Worm (Caenorhabditis elegans) whole organism, young adult: ENCODE data around the gene C49C3.6.

Source experiments
- C06A6.2 ChIP-seq: fragments of 200-800 bp; sonication (Bioruptor generic); conservative IDR thresholded peaks from 2 replicates; pipeline ENCODE4 v1.3.6; 2022; ENCODE audit warnings: missing genetic modification characterization, missing compliant biosample characterization
- F33H1.4 ChIP-seq: fragments of 200-800 bp; sonication (Bioruptor generic); IDR thresholded peaks from 2 replicates; pipeline ENCODE4 v1.3.6; 2022; ENCODE audit warnings: missing genetic modification reagents, missing genetic modification characterization, missing compliant biosample characterization
- F37B4.10 ChIP-seq: fragments of 200-800 bp; sonication (Bioruptor generic); IDR thresholded peaks from 2 replicates; pipeline ENCODE4 v1.3.6; 2022; ENCODE audit warnings: missing genetic modification characterization, missing compliant biosample characterization
- F52B5.7 ChIP-seq: sonication (generic microtip); optimal IDR thresholded peaks from 2 replicates; lab custom pipeline; 2016; ENCODE audit warnings: mild to moderate bottlenecking, missing genetic modification characterization, missing compliant biosample characterization
- K11D2.4 ChIP-seq: fragments of 200-800 bp; sonication (Bioruptor generic); IDR thresholded peaks from 2 replicates; pipeline ENCODE4 v1.3.6; 2022; ENCODE audit warnings: missing genetic modification reagents, missing genetic modification characterization, missing compliant biosample characterization
- K12H6.12 ChIP-seq: fragments of 200-800 bp; sonication (Bioruptor generic); optimal IDR thresholded peaks from 2 replicates; lab custom pipeline; 2018; ENCODE audit warnings: mild to moderate bottlenecking, missing genetic modification characterization, missing compliant biosample characterization
- Y79H2A.3 ChIP-seq: fragments of 200-800 bp; sonication (Bioruptor generic); conservative IDR thresholded peaks from 2 replicates; pipeline ENCODE4 v1.3.6; 2022; ENCODE audit warnings: missing genetic modification reagents, missing genetic modification characterization, missing compliant biosample characterization
- ama-1 ChIP-seq, 3 experiments: fragments of 150-350 bp in 1 of 3; sonication (generic microtip) in 2 of 3; optimal IDR thresholded peaks; 2 replicates each; lab custom pipeline; 2014 to 2018; ENCODE audit warnings: missing biosample characterization in 2 of 3, missing genetic modification characterization in 2 of 3, missing genetic modification reagents in 2 of 3
- aptf-3 ChIP-seq: fragments of 200-800 bp; sonication (Bioruptor generic); IDR thresholded peaks from 2 replicates; pipeline ENCODE4 v1.3.6; 2022; ENCODE audit warnings: missing genetic modification characterization, missing compliant biosample characterization
- attf-5 ChIP-seq: fragments of 200-800 bp; sonication (Bioruptor generic); optimal IDR thresholded peaks from 2 replicates; lab custom pipeline; 2018; ENCODE audit warnings: mild to moderate bottlenecking, missing genetic modification characterization, missing compliant biosample characterization
- bed-2 ChIP-seq: fragments of 200-800 bp; sonication (Bioruptor generic); IDR thresholded peaks from 2 replicates; pipeline ENCODE4 v1.3.6; 2022; ENCODE audit warnings: missing genetic modification reagents, missing genetic modification characterization, missing compliant biosample characterization
- ceh-79 ChIP-seq: sonication (generic microtip); optimal IDR thresholded peaks from 2 replicates; lab custom pipeline; 2017; ENCODE audit warnings: mild to moderate bottlenecking, missing genetic modification characterization, missing compliant biosample characterization
- egrh-3 ChIP-seq: fragments of 200-800 bp; sonication (Bioruptor generic); IDR thresholded peaks from 2 replicates; pipeline ENCODE4 v1.3.6; 2022; ENCODE audit warnings: missing genetic modification reagents, missing genetic modification characterization, missing compliant biosample characterization
- hrde-1 ChIP-seq: sonication (generic microtip); optimal IDR thresholded peaks from 2 replicates; lab custom pipeline; 2016; ENCODE audit warnings: missing genetic modification characterization, mild to moderate bottlenecking, missing compliant biosample characterization, moderate library complexity, missing genotype, missing genetic modification reagents, borderline replicate concordance
- lin-26 ChIP-seq: fragments of 200-800 bp; sonication (Bioruptor generic); IDR thresholded peaks from 2 replicates; pipeline ENCODE4 v1.3.6; 2022; ENCODE audit warnings: missing genetic modification reagents, missing genetic modification characterization, missing compliant biosample characterization
- lin-40 ChIP-seq: sonication (generic microtip); optimal IDR thresholded peaks from 2 replicates; lab custom pipeline; 2016; ENCODE audit warnings: missing genetic modification characterization, mild to moderate bottlenecking, missing compliant biosample characterization, missing genotype, missing genetic modification reagents
- lin-54 ChIP-seq: fragments of 200-800 bp; sonication (Bioruptor generic); optimal IDR thresholded peaks from 2 replicates; lab custom pipeline; 2018; ENCODE audit warnings: mild to moderate bottlenecking, missing genetic modification characterization, missing compliant biosample characterization
- lsl-1 ChIP-seq: fragments of 200-800 bp; sonication (Bioruptor generic); optimal IDR thresholded peaks from 2 replicates; lab custom pipeline; 2018; ENCODE audit warnings: mild to moderate bottlenecking, missing genetic modification characterization, moderate library complexity, missing compliant biosample characterization
- mcd-1 ChIP-seq: fragments of 200-800 bp; sonication (Bioruptor generic); IDR thresholded peaks from 2 replicates; pipeline ENCODE4 v1.3.6; 2022; ENCODE audit warnings: missing genetic modification reagents, missing genetic modification characterization, missing compliant biosample characterization
- nhr-90 ChIP-seq: sonication (generic microtip); optimal IDR thresholded peaks from 2 replicates; lab custom pipeline; 2016; ENCODE audit warnings: missing genotype, mild to moderate bottlenecking, missing genetic modification characterization, missing compliant biosample characterization
- sdz-38 ChIP-seq: sonication (generic microtip); optimal IDR thresholded peaks from 2 replicates; lab custom pipeline; 2016; ENCODE audit warnings: missing genotype, missing genetic modification characterization, missing compliant biosample characterization
- snpc-1.1 ChIP-seq: sonication (generic microtip); optimal IDR thresholded peaks from 2 replicates; lab custom pipeline; 2017; ENCODE audit warnings: missing genetic modification characterization, mild to moderate bottlenecking, missing compliant biosample characterization, antibody characterized with exemption, moderate library complexity, missing genotype, missing genetic modification reagents; ENCODE audit not compliant: insufficient read depth
- snpc-1.3 ChIP-seq: sonication (generic microtip); optimal IDR thresholded peaks from 2 replicates; lab custom pipeline; 2017; ENCODE audit warnings: missing genetic modification characterization, mild to moderate bottlenecking, missing compliant biosample characterization, antibody characterized with exemption, moderate library complexity, missing genotype, missing genetic modification reagents; ENCODE audit not compliant: insufficient read depth
- tbp1 ChIP-seq: fragments of 200-800 bp; sonication (Bioruptor generic); optimal IDR thresholded peaks from 2 replicates; lab custom pipeline; 2018; ENCODE audit warnings: mild to moderate bottlenecking, missing genetic modification characterization, missing compliant biosample characterization
- tbx-9 ChIP-seq: sonication (generic microtip); optimal IDR thresholded peaks from 2 replicates; lab custom pipeline; 2016; ENCODE audit warnings: borderline replicate concordance, missing genetic modification characterization, inconsistent platforms, missing compliant biosample characterization
- xnd-1 ChIP-seq: sonication (generic microtip); optimal IDR thresholded peaks from 2 replicates; lab custom pipeline; 2016; ENCODE audit warnings: missing genotype, missing genetic modification reagents, missing genetic modification characterization, missing compliant biosample characterization
- ztf-6 ChIP-seq: fragments of 200-800 bp; sonication (Bioruptor generic); IDR thresholded peaks from 2 replicates; pipeline ENCODE4 v1.3.6; 2022; ENCODE audit warnings: missing genetic modification reagents, missing genetic modification characterization, missing compliant biosample characterization

The C49C3.6 gene

DNA sequence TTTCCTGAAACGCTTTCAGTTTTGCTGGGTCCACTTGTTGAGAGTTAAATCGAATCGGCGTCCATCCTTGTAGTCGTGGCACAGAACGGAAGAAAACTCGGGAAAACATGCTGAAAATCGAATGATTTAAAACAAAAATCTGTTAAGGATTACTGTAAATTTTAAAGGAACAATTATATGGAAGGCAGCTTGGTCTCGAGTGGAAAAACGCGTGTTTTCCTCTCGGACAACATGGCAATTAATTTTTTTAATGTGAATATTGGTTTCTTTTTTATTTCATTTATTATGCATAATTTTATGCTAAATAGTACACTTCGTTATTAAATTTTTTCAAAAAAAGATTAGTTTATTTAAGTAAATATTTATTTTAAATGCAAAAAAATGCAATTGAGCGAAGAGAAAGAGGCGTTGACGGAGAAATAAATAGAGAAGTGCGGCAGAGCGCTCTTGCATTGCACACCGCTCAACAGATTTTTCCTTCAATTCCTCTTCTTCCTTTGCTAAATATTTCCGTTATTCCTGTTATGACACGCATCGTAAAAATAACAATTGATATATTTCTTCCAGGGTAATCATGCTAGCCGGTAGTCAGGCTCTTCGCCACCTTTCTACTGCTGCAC lies 48.8 kb downstream of the C49C3.6 start, which contains the start of the genes C30H6.9 and dlat-2 (continued):
- TF ChIP-seq F33H1.4 (GFP tag; lab: Robert Waterston, UW) (peak; percentile 80), xnd-1 (tag; lab: Kevin White, UChicago) (peak; percentile 38), Y79H2A.3 (GFP tag; lab: Robert Waterston, UW) (no peak), C06A6.2 (GFP tag; lab: Robert Waterston, UW) (no peak), ama-1 (optimal IDR thresholded peaks at IDR 0.05; lab: Kevin White, UChicago) (no peak), ama-1 (GFP tag; optimal IDR thresholded peaks at IDR 0.05; lab: Kevin White, UChicago) (no peak), attf-5 (peak; percentile 32), ceh-79 (no peak), lin-54 (peak; percentile 3), mcd-1 (peak; percentile 77), aptf-3 (GFP tag; lab: Robert Waterston, UW) (no peak)

DNA sequence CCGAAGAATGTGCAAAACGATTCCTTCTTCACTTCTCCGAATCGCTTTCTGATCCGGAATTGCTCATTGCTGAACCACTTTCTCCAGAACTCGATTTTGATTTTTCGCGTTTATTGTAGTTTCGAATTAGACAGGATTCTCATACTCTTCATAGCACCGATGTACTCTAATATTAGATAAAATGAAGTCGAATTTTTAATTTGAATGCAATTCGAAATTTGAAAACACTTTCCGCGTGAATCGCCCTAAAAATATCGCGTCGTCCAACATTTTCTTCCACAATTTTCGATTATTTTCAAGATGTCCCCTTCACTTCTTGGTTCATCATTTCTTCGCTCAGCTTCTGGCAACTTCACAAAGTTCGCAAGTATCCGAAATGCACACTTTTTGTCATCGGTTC lies 50.7 kb downstream of the C49C3.6 start, which contains the start of gene C30H6.8:
Gene C30H6.8 (plus strand): TSS at position 301 of the 400 bp plus-strand sequence.
- no peak for TF ChIP-seq lin-40 (tag; lab: Kevin White, UChicago)
- TF ChIP-seq tbx-9 (tag; lab: Kevin White, UChicago): no peak
- TF ChIP-seq snpc-1.1 (tag; lab: Kevin White, UChicago): no peak
- TF ChIP-seq F37B4.10 (GFP tag; lab: Robert Waterston, UW): no peak
- no peak for TF ChIP-seq lin-26
- no peak for TF ChIP-seq F52B5.7 (tag; lab: Kevin White, UChicago)
- no peak for TF ChIP-seq sdz-38 (tag; lab: Kevin White, UChicago)
- TF ChIP-seq bed-2 (GFP tag; lab: Robert Waterston, UW): no peak
- TF ChIP-seq nhr-90 (tag; lab: Kevin White, UChicago): no peak
- no peak for TF ChIP-seq tbp1
- no peak for TF ChIP-seq K11D2.4 (GFP tag; lab: Robert Waterston, UW)
- no peak for TF ChIP-seq snpc-1.3 (tag; lab: Kevin White, UChicago)
- TF ChIP-seq egrh-3 (GFP tag; lab: Robert Waterston, UW): no peak
- no peak for TF ChIP-seq ztf-6 (GFP tag; lab: Robert Waterston, UW)
- TF ChIP-seq C06A6.2 (GFP tag; lab: Robert Waterston, UW): no peak
- no peak for TF ChIP-seq aptf-3 (GFP tag; lab: Robert Waterston, UW)
- no peak for TF ChIP-seq hrde-1 (tag; lab: Kevin White, UChicago)
- no peak for TF ChIP-seq K12H6.12 (tag; lab: Kevin White, UChicago)
- TF ChIP-seq lsl-1: no peak
- TF ChIP-seq, all 124 proteins: peak for 0
